Fruit fly (Drosophila melanogaster): Measurements from ENCODE around the gene RpS19b.

Gene RpS19b

DNA sequence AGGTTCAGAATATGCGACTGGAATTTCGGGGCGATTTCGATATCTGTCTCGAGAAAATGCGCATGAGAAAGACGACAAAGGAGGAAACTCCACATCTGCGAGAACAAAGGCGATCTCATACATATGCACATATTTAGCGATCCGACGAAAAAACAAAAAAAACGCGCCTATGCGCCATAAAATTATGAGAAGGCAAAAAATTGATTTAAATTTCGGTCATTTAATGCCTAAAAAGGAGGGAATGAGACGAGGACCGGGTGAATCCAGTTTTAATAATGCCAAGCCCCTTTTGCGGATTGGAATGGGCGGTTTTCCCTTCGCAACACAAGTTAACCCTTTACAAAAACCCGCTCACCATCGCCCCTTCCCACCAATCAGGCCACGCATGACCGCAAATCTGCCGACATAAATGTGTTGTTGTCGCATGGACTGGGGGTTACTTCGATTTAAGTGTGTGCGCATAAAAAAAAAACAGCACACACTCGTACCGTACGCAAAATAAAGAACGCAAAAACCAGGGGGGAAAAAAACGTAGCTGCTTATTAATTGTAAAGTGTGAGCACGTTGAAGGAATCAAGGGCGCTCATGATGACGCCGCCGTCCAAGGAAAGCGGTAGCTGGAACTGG lies 18.8 kb downstream of the RpS19b start:
- TF ChIP-seq fru (GFP tag; optimal IDR thresholded peaks at IDR 0.05) (no peak), Vsx2 (GFP tag; optimal IDR thresholded peaks at IDR 0.05; ENCODE audit: partially characterized antibody) (peak; percentile 3), br (GFP tag; optimal IDR thresholded peaks at IDR 0.05) (no peak), Rel (GFP tag; optimal IDR thresholded peaks at IDR 0.05) (no peak), Rel (tag; optimal IDR thresholded peaks at IDR 0.05) (no peak), dl (GFP tag; optimal IDR thresholded peaks at IDR 0.05; ENCODE audit: insufficient read depth in 1 of 2, partially characterized antibody in 2 of 2) (no peak), Dif (GFP tag; optimal IDR thresholded peaks at IDR 0.05; ENCODE audit: partially characterized antibody) (peak; percentile 1)

DNA sequence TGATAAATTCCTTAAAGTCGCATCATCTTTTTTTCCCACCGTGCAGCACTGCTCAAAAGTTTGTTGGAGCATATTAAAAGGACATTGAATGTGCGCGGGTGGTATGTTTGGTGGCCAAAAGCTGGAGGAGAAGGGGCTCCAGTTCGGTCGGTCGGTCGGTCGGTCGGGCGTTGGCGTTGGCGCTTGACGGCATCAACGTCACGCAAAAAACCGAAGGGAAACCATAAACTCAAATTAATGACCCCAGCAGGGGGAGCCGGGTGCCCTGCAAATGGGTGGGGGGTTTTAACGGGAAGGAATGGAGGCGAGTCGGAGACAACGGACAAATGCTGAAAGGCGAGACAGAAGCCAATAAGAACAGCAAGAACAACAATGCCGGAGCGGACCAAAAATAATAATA lies 21.0 kb downstream of the RpS19b start:
- TF ChIP-seq usp (GFP tag; optimal IDR thresholded peaks at IDR 0.05) (no peak), Dfd (GFP tag; optimal IDR thresholded peaks at IDR 0.05) (peak; percentile 41)

DNA sequence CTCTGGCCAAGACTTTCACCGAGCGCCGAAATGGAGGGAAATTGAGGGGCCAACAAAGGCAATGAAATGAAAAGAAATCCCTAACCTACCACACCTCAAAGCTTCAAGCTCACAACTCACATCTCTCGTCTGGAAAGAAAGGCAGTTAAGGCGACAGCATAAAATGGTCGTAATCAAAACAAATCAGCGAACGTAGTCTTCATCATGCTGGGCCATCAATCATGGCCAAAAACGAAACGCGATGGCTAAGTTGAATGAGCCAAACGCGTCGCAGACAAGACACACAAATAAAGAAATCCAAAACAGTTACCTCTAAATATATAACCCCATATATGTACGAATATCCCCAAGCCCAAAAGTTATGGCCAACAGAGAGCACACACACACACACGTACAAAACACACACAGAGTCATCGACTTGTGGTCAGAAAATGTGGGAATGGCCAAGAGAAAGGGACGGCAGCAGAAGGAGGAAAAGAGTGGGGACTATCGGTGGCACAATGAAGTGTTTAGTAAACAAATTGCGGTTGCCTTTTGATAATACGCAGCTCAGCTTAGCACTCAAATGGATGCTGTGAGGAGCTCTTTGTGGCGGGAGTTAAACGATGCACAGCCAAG lies 22.1 kb downstream of the RpS19b start:
- TF ChIP-seq Dfd (GFP tag; optimal IDR thresholded peaks at IDR 0.05) (peak; percentile 11), OdsH (GFP tag; optimal IDR thresholded peaks at IDR 0.05) (no peak)

DNA sequence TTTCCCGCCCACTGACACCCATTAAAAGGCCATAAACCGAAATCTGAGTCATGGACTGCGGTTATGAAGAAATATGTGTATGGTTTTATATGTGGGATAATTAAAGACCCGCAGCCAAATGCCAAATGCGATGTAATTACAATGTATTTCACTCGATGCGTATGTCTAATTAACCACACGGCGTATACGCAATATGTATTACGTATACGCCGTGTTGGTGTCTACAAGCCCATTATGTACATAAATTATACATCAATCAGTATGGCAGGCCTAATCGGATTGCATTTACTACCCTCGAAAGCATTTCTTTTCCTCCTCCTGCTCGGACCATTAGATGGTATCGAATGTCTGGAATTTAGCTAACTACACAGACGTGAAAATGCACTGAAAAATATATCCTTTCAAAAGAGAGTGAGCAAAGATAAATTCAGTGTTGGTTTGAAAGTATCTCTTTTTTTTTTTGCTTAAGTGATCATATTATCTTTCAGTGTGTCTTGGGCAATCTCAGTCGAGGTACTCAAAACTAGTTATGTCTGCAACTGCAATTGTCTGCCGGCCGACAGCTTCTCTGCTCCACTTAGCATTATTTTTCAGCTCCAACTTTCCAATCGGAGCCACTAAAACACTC lies 23.0 kb downstream of the RpS19b start:
- TF ChIP-seq foxo (GFP tag; optimal IDR thresholded peaks at IDR 0.05) (no peak), Mio (GFP tag; optimal IDR thresholded peaks at IDR 0.05) (no peak)

DNA sequence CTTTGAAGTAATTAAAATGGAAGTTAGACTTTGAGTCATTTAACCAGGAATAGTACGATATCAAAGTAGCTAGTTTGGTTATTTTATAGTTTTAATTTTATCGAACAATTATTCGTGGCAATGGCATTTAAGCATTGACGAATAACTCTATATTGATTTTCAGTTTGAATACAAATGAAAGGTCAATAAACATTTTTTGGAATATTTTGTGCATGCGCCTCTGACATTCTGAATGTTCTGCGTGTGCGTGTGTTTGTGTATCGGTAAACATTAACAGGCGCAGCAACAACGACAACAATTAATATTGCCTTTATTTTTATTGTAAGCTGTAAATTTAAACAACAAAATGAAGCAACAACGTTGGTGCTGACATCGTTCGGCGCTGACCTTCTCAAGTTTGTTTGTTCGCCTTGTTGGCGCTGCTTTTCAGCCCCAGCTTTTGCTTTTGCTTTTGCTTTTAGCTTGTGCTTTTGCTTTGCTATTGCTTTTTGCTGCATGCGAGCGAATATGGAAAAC lies 23.9 kb downstream of the RpS19b start:
- TF ChIP-seq foxo (GFP tag; optimal IDR thresholded peaks at IDR 0.05) (peak in 1 of 2 experiments; percentile 53), CG32264 (GFP tag; optimal IDR thresholded peaks at IDR 0.05) (no peak), sv (GFP tag; optimal IDR thresholded peaks at IDR 0.05) (no peak), jim (GFP tag; optimal IDR thresholded peaks at IDR 0.05) (no peak), Sp1 (GFP tag; optimal IDR thresholded peaks at IDR 0.05) (peak; percentile 62), Mio (GFP tag; optimal IDR thresholded peaks at IDR 0.05) (no peak), Abd-B (GFP tag; optimal IDR thresholded peaks at IDR 0.05) (no peak), psq (GFP tag; optimal IDR thresholded peaks at IDR 0.05) (peak; percentile 61), rgr (GFP tag; optimal IDR thresholded peaks at IDR 0.05) (peak; percentile 72), h (GFP tag; optimal IDR thresholded peaks at IDR 0.05) (peak; percentile 75), GATAd (GFP tag; optimal IDR thresholded peaks at IDR 0.05) (no peak), OdsH (GFP tag; optimal IDR thresholded peaks at IDR 0.05) (peak; percentile 67), woc (GFP tag; optimal IDR thresholded peaks at IDR 0.05) (peak; percentile 26), Hnf4 (GFP tag; optimal IDR thresholded peaks at IDR 0.05) (peak; percentile 26), fru (GFP tag; optimal IDR thresholded peaks at IDR 0.05) (peak; percentile 53), usp (GFP tag; optimal IDR thresholded peaks at IDR 0.05) (no peak), CrebA (GFP tag; optimal IDR thresholded peaks at IDR 0.05; ENCODE audit: borderline replicate concordance) (no peak), sage (GFP tag; optimal IDR thresholded peaks at IDR 0.05) (no peak), Hr78 (GFP tag; optimal IDR thresholded peaks at IDR 0.05) (no peak), CG9705 (GFP tag; optimal IDR thresholded peaks at IDR 0.05) (no peak), Rel (GFP tag; optimal IDR thresholded peaks at IDR 0.05) (no peak), Rel (tag; optimal IDR thresholded peaks at IDR 0.05) (no peak), ey (GFP tag; optimal IDR thresholded peaks at IDR 0.05) (peak; percentile 63), dsf (GFP tag; optimal IDR thresholded peaks at IDR 0.05; ENCODE audit: borderline replicate concordance) (no peak), Hr83 (GFP tag; optimal IDR thresholded peaks at IDR 0.05; ENCODE audit: poor library complexity, severe bottlenecking) (no peak), Myc (optimal IDR thresholded peaks at IDR 0.05) (no peak), tai (GFP tag; optimal IDR thresholded peaks at IDR 0.05) (peak; percentile 71), dl (GFP tag; optimal IDR thresholded peaks at IDR 0.05; ENCODE audit: insufficient read depth in 1 of 2, partially characterized antibody in 2 of 2) (no peak), lola (GFP tag; optimal IDR thresholded peaks at IDR 0.05) (no peak), dmrt93B (GFP tag; optimal IDR thresholded peaks at IDR 0.05) (peak; percentile 48), Vsx2 (GFP tag; optimal IDR thresholded peaks at IDR 0.05; ENCODE audit: partially characterized antibody) (no peak), brk (GFP tag; optimal IDR thresholded peaks at IDR 0.05) (peak; percentile 49), Dfd (GFP tag; optimal IDR thresholded peaks at IDR 0.05) (no peak), N (GFP tag; optimal IDR thresholded peaks at IDR 0.05) (no peak), HLH106 (tag; optimal IDR thresholded peaks at IDR 0.05) (peak; percentile 55), Dif (GFP tag; optimal IDR thresholded peaks at IDR 0.05; ENCODE audit: partially characterized antibody) (no peak), pan (optimal IDR thresholded peaks at IDR 0.05) (no peak), Jra (GFP tag; optimal IDR thresholded peaks at IDR 0.05) (peak; percentile 7)

Measured in whole organism, wandering third instar larva.